Worm (Caenorhabditis elegans) whole organism, late embryonic: ENCODE measurements around the gene F09C6.14.

Experiments used
- T23F11.4 ChIP-seq: fragments of 200-800 bp; sonication (Bioruptor generic); optimal IDR thresholded peaks from 2 replicates; lab custom pipeline; 2018; ENCODE audit warnings: mild to moderate bottlenecking, missing genetic modification characterization, missing compliant biosample characterization
- ahr-1 ChIP-seq: sonication (generic microtip); optimal IDR thresholded peaks from 2 replicates; lab custom pipeline; 2016; ENCODE audit warnings: missing genetic modification characterization, missing compliant biosample characterization
- ceh-14 ChIP-seq: sonication (generic microtip); optimal IDR thresholded peaks from 2 replicates; lab custom pipeline; 2016; ENCODE audit warnings: missing genotype, missing genetic modification characterization, missing compliant biosample characterization
- ceh-31 ChIP-seq: sonication (generic microtip); optimal IDR thresholded peaks from 2 replicates; lab custom pipeline; 2016; ENCODE audit warnings: missing genetic modification characterization, missing compliant biosample characterization
- dmd-4 ChIP-seq: sonication (generic microtip); optimal IDR thresholded peaks from 2 replicates; lab custom pipeline; 2016; ENCODE audit warnings: borderline replicate concordance, missing genetic modification characterization, missing compliant biosample characterization
- ets-4 ChIP-seq: sonication (generic microtip); optimal IDR thresholded peaks from 2 replicates; lab custom pipeline; 2016; ENCODE audit warnings: missing genetic modification characterization, missing compliant biosample characterization
- nhr-11 ChIP-seq: fragments of 150-350 bp; optimal IDR thresholded peaks from 2 replicates; lab custom pipeline; 2014; ENCODE audit warnings: missing biosample characterization, missing genetic modification characterization
- pag-3 ChIP-seq: sonication (generic microtip); optimal IDR thresholded peaks from 2 replicates; lab custom pipeline; 2016; ENCODE audit warnings: missing compliant biosample characterization, missing genetic modification characterization, borderline replicate concordance
- pqm-1 ChIP-seq: sonication (generic microtip); optimal IDR thresholded peaks from 2 replicates; lab custom pipeline; 2016; ENCODE audit warnings: missing genetic modification characterization, missing compliant biosample characterization
- tbx-2 ChIP-seq: sonication (generic microtip); optimal IDR thresholded peaks from 2 replicates; lab custom pipeline; 2016; ENCODE audit warnings: missing genetic modification characterization, missing compliant biosample characterization
- zip-5 ChIP-seq: sonication (generic microtip); optimal IDR thresholded peaks from 2 replicates; lab custom pipeline; 2016; ENCODE audit warnings: missing genetic modification characterization, missing compliant biosample characterization

ce11 chrV:16831921-16832320 is 48.9 kb upstream of the F09C6.14 start, which contains the start of gene srh-215:
- TF ChIP-seq T23F11.4 (no peak), dmd-4 (tag; lab: Kevin White, UChicago) (no peak), ahr-1 (no peak), ets-4 (tag; lab: Kevin White, UChicago) (no peak), tbx-2 (no peak), pqm-1 (tag; lab: Kevin White, UChicago) (no peak), ceh-14 (tag; lab: Kevin White, UChicago) (no peak), zip-5 (tag; lab: Kevin White, UChicago) (no peak), nhr-11 (no peak), ceh-31 (tag; lab: Kevin White, UChicago) (no peak), pag-3 (tag; lab: Kevin White, UChicago) (no peak)
